Fruit fly (Drosophila melanogaster) S2 (cell line): ENCODE data around the gene CG31407.

Source experiments
- CG8478 ChIP-seq: fragments of >200 bp; optimal IDR thresholded peaks from 2 replicates; lab custom pipeline; 2018
- CTCF ChIP-seq, 2 experiments: fragments of >200 bp; optimal IDR thresholded peaks; 2 replicates each; lab custom pipeline; 2018

dm6 chr3R:10035765-10036164 lies 10.8 kb upstream of the CG31407 start:
- TF ChIP-seq CTCF (optimal IDR thresholded peaks at IDR 0.05; lab: Kevin White, UChicago) (no peak), CG8478 (no peak)
